Worm (Caenorhabditis elegans) whole organism, L1 larva: ENCODE results near the gene K10D11.2.

Experiments
- C34B4.2 ChIP-seq: sonication (generic microtip); optimal IDR thresholded peaks from 2 replicates; lab custom pipeline; 2017; ENCODE audit warnings: mild to moderate bottlenecking, missing genetic modification characterization, missing compliant biosample characterization
- Y116A8C.19 ChIP-seq: sonication (generic microtip); optimal IDR thresholded peaks from 2 replicates; lab custom pipeline; 2016; ENCODE audit warnings: missing compliant biosample characterization, missing genetic modification characterization, borderline replicate concordance
- aha-1 ChIP-seq: fragments of 150-350 bp; optimal IDR thresholded peaks from 2 replicates; lab custom pipeline; 2014; ENCODE audit warnings: missing biosample characterization, missing genetic modification characterization
- ama-1 ChIP-seq: fragments of 150-350 bp; optimal IDR thresholded peaks from 2 replicates; lab custom pipeline; 2014
- ceh-8 ChIP-seq: fragments of 200-800 bp; sonication (Bioruptor generic); optimal IDR thresholded peaks from 2 replicates; lab custom pipeline; 2018; ENCODE audit warnings: mild to moderate bottlenecking, missing genetic modification characterization, moderate library complexity, missing compliant biosample characterization
- ceh-82 ChIP-seq, 3 experiments: fragments of 150-350 bp in 1 of 3; sonication (generic microtip) in 2 of 3; optimal IDR thresholded peaks; 2 replicates each; lab custom pipeline; 2014 to 2017; ENCODE audit warnings: missing biosample characterization in 3 of 3, missing genetic modification characterization in 3 of 3
- efl-1 ChIP-seq, 4 experiments: fragments of 150-350 bp; optimal IDR thresholded peaks in 3 of 4; peaks in 1 of 4; 1 replicate in 1 of 4; 2 replicates in 3 of 4; lab custom pipeline; 2014; ENCODE audit warnings: missing biosample characterization in 2 of 4, missing genetic modification characterization in 2 of 4, missing genetic modification reagents in 2 of 4
- egl-27 ChIP-seq, 2 experiments: fragments of 150-350 bp in 1 of 2; sonication (generic microtip); optimal IDR thresholded peaks; 3 replicates each; lab custom pipeline; 2017 to 2018; ENCODE audit warnings: missing biosample characterization in 2 of 2, missing genetic modification characterization in 2 of 2, missing genetic modification reagents in 2 of 2
- elt-2 ChIP-seq: sonication (generic microtip); optimal IDR thresholded peaks from 2 replicates; lab custom pipeline; 2016; ENCODE audit warnings: missing genetic modification characterization, mild to moderate bottlenecking, inconsistent platforms, missing compliant biosample characterization, missing genetic modification reagents
- elt-3 ChIP-seq, 6 experiments: fragments of 150-350 bp in 1 of 6; sonication (generic microtip); optimal IDR thresholded peaks; 2 replicates each; lab custom pipeline; 2017 to 2018; ENCODE audit warnings: missing biosample characterization in 6 of 6, missing genetic modification characterization in 6 of 6, inconsistent platforms in 1 of 6
- fkh-10 ChIP-seq: sonication (generic microtip); optimal IDR thresholded peaks from 2 replicates; lab custom pipeline; 2017; ENCODE audit warnings: missing biosample characterization, missing genetic modification reagents, missing genetic modification characterization
- fkh-4 ChIP-seq: sonication (generic microtip); optimal IDR thresholded peaks from 2 replicates; lab custom pipeline; 2016; ENCODE audit warnings: missing compliant biosample characterization, missing genetic modification characterization, borderline replicate concordance
- fkh-8 ChIP-seq: sonication (generic microtip); optimal IDR thresholded peaks from 2 replicates; lab custom pipeline; 2016; ENCODE audit warnings: mild to moderate bottlenecking, missing genetic modification characterization, missing compliant biosample characterization
- fos-1 ChIP-seq: fragments of 150-350 bp; optimal IDR thresholded peaks from 2 replicates; lab custom pipeline; 2014; ENCODE audit warnings: missing biosample characterization, missing genetic modification characterization
- grh-1 ChIP-seq: fragments of 200-800 bp; sonication (Bioruptor generic); IDR thresholded peaks from 2 replicates; pipeline ENCODE4 v1.3.6; 2022; ENCODE audit warnings: missing genetic modification reagents, missing genetic modification characterization, missing compliant biosample characterization
- hlh-17 ChIP-seq: fragments of 200-800 bp; sonication (Bioruptor generic); optimal IDR thresholded peaks from 2 replicates; lab custom pipeline; 2018; ENCODE audit warnings: missing genetic modification characterization, mild to moderate bottlenecking, missing compliant biosample characterization, moderate library complexity, borderline replicate concordance
- isw-1 ChIP-seq: fragments of 200-800 bp; sonication (Bioruptor generic); IDR thresholded peaks from 2 replicates; pipeline ENCODE4 v1.3.6; 2022; ENCODE audit warnings: missing genetic modification characterization, missing compliant biosample characterization
- jun-1 ChIP-seq: fragments of 150-350 bp; optimal IDR thresholded peaks from 2 replicates; lab custom pipeline; 2014; ENCODE audit warnings: missing biosample characterization, missing genetic modification reagents, missing genetic modification characterization
- lin-35 ChIP-seq, 2 experiments: fragments of 150-350 bp; optimal IDR thresholded peaks; 2 replicates each; lab custom pipeline; 2014; ENCODE audit warnings: missing biosample characterization in 2 of 2, missing genetic modification characterization in 2 of 2, missing genetic modification reagents in 2 of 2
- lin-39 ChIP-seq: fragments of 150-350 bp; optimal IDR thresholded peaks from 2 replicates; lab custom pipeline; 2014; ENCODE audit warnings: missing biosample characterization, missing genetic modification reagents, missing genetic modification characterization
- lsy-2 ChIP-seq, 2 experiments: fragments of 150-350 bp; optimal IDR thresholded peaks; 2 replicates each; lab custom pipeline; 2014; ENCODE audit warnings: missing biosample characterization in 2 of 2, missing genetic modification characterization in 2 of 2
- mdl-1 ChIP-seq, 2 experiments: fragments of 150-350 bp; optimal IDR thresholded peaks; 2 replicates each; lab custom pipeline; 2014 to 2017; ENCODE audit warnings: missing biosample characterization in 2 of 2, missing genetic modification characterization in 2 of 2, inconsistent platforms in 1 of 2
- nhr-20 ChIP-seq: sonication (generic microtip); optimal IDR thresholded peaks from 2 replicates; lab custom pipeline; 2016; ENCODE audit warnings: mild to moderate bottlenecking, missing genetic modification characterization, missing compliant biosample characterization
- nhr-237 ChIP-seq: fragments of 150-350 bp; optimal IDR thresholded peaks from 2 replicates; lab custom pipeline; 2014; ENCODE audit warnings: missing biosample characterization, missing genetic modification characterization
- nhr-47 ChIP-seq: sonication (generic microtip); optimal IDR thresholded peaks from 2 replicates; lab custom pipeline; 2016; ENCODE audit warnings: mild to moderate bottlenecking, missing genetic modification characterization, moderate library complexity, missing compliant biosample characterization
- nhr-71 ChIP-seq: sonication (generic microtip); optimal IDR thresholded peaks from 2 replicates; lab custom pipeline; 2016; ENCODE audit warnings: mild to moderate bottlenecking, missing genetic modification characterization, moderate library complexity, missing compliant biosample characterization
- nhr-77 ChIP-seq: fragments of 150-350 bp; optimal IDR thresholded peaks from 2 replicates; lab custom pipeline; 2014; ENCODE audit warnings: missing biosample characterization, missing genetic modification characterization
- pag-3 ChIP-seq: sonication (generic microtip); optimal IDR thresholded peaks from 2 replicates; lab custom pipeline; 2017; ENCODE audit warnings: missing genetic modification characterization, mild to moderate bottlenecking, missing compliant biosample characterization, antibody characterized with exemption, borderline replicate concordance; ENCODE audit not compliant: insufficient read depth
- rnt-1 ChIP-seq: sonication (generic microtip); optimal IDR thresholded peaks from 2 replicates; lab custom pipeline; 2016; ENCODE audit warnings: mild to moderate bottlenecking, missing genetic modification characterization, moderate library complexity, missing compliant biosample characterization
- snu-23 ChIP-seq: sonication (generic microtip); optimal IDR thresholded peaks from 2 replicates; lab custom pipeline; 2016; ENCODE audit warnings: missing genetic modification characterization, missing compliant biosample characterization
- sptf-1 ChIP-seq: fragments of 150-350 bp; optimal IDR thresholded peaks from 2 replicates; lab custom pipeline; 2014; ENCODE audit warnings: missing biosample characterization, missing genetic modification characterization
- sup-37 ChIP-seq: fragments of 200-800 bp; sonication (Bioruptor generic); optimal IDR thresholded peaks from 2 replicates; lab custom pipeline; 2018; ENCODE audit warnings: mild to moderate bottlenecking, missing genetic modification characterization, missing compliant biosample characterization
- tbx-2 ChIP-seq: sonication (generic microtip); optimal IDR thresholded peaks from 2 replicates; lab custom pipeline; 2016; ENCODE audit warnings: missing genetic modification characterization, missing compliant biosample characterization
- unc-130 ChIP-seq: fragments of 150-350 bp; optimal IDR thresholded peaks from 2 replicates; lab custom pipeline; 2017; ENCODE audit warnings: missing biosample characterization, missing genetic modification characterization, inconsistent platforms
- unc-62 ChIP-seq: fragments of 150-350 bp; optimal IDR thresholded peaks from 2 replicates; lab custom pipeline; 2014; ENCODE audit warnings: missing biosample characterization, missing genetic modification reagents, missing genetic modification characterization
- zag-1 ChIP-seq: fragments of 150-350 bp; optimal IDR thresholded peaks from 2 replicates; lab custom pipeline; 2014; ENCODE audit warnings: missing biosample characterization, missing genetic modification characterization
- zip-4 ChIP-seq: fragments of 200-800 bp; sonication (Bioruptor generic); optimal IDR thresholded peaks from 2 replicates; lab custom pipeline; 2018; ENCODE audit warnings: mild to moderate bottlenecking, missing genetic modification characterization, moderate library complexity, missing compliant biosample characterization
- ztf-4 ChIP-seq: fragments of 150-350 bp; optimal IDR thresholded peaks from 2 replicates; lab custom pipeline; 2014; ENCODE audit warnings: missing biosample characterization, missing genetic modification characterization

Gene K10D11.2

ce11 chrIV:12946488-12946887 is 32.3 kb upstream of the K10D11.2 start, which contains the start of gene F55G11.1:
Gene F55G11.1 (minus strand): TSS chrIV:12946588.
- TF ChIP-seq efl-1 (optimal IDR thresholded peaks at IDR 0.05; lab: Kevin White, UChicago) = no peak
- no peak for TF ChIP-seq efl-1 (GFP tag; optimal IDR thresholded peaks at IDR 0.05 in 1 of 2; lab: Kevin White, UChicago)

ce11 chrIV:12948470-12948869 is 30.3 kb upstream of the K10D11.2 start, which contains the start of gene F55G11.10:
Gene F55G11.10 (plus strand): TSS chrIV:12948770.
- no peak for TF ChIP-seq snu-23

DNA sequence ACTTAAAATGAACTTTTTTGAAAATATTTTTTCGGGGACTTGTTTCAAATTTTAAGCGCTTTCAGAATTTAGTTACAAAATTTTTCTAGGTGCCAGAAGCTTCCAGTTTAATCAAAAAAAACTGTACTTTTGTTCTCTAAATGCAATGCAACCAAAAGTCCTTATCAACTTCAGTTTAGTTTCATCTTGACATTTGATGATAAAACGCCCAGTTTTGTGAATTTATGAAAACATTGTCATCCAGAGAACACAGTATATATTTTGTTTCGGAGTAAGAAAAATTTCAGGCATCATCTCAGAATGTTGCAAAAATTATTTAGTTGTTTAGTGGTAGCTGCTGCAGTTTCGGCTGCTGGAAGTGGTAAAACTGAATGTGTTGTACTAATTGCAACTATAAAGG is 21.1 kb upstream of the K10D11.2 start, which contains the start of gene F55G11.6:
TSS of gene F55G11.6 (plus strand) at position 301 of the 400 bp plus-strand sequence.
- TF ChIP-seq fkh-8 (tag; lab: Kevin White, UChicago) = no peak
- TF ChIP-seq pag-3 = no peak
- TF ChIP-seq mdl-1 (tag; optimal IDR thresholded peaks at IDR 0.05; lab: Kevin White, UChicago) = no peak
- no peak for TF ChIP-seq jun-1 (tag; lab: Kevin White, UChicago)
- TF ChIP-seq zip-4 (GFP tag; lab: Kevin White, UChicago) = no peak
- TF ChIP-seq Y116A8C.19 (tag; lab: Kevin White, UChicago) = no peak
- TF ChIP-seq ceh-82 (tag; optimal IDR thresholded peaks at IDR 0.05; lab: Kevin White, UChicago) = no peak
- TF ChIP-seq nhr-77 (tag; lab: Kevin White, UChicago) = no peak
- TF ChIP-seq unc-62 = no peak
- no peak for TF ChIP-seq fkh-4
- TF ChIP-seq tbx-2 (tag; lab: Kevin White, UChicago) = no peak
- TF ChIP-seq nhr-47 = no peak
- no peak for TF ChIP-seq efl-1 (optimal IDR thresholded peaks at IDR 0.05; lab: Kevin White, UChicago)
- TF ChIP-seq efl-1 (GFP tag; optimal IDR thresholded peaks at IDR 0.05 in 1 of 2; lab: Kevin White, UChicago) = no peak
- TF ChIP-seq fos-1 (tag; lab: Kevin White, UChicago) = no peak
- no peak for TF ChIP-seq ztf-4
- TF ChIP-seq, all 84 proteins: peak for 0

ce11 chrIV:12960136-12960535 is 18.6 kb upstream of the K10D11.2 start, which contains the start of gene F55G11.7:
Gene F55G11.7 (plus strand): TSS chrIV:12960436.
- TF ChIP-seq efl-1 (optimal IDR thresholded peaks at IDR 0.05; lab: Kevin White, UChicago) = no peak
- peak in 1 of 2 experiments; percentile 56 for TF ChIP-seq efl-1 (GFP tag; optimal IDR thresholded peaks at IDR 0.05 in 1 of 2; lab: Kevin White, UChicago)
- no peak for TF ChIP-seq fkh-10 (GFP tag; lab: Kevin White, UChicago)

ce11 chrIV:12962564-12962963 is 16.2 kb upstream of the K10D11.2 start, which contains the start of gene F55G11.8:
Gene F55G11.8 (plus strand): TSS chrIV:12962808.
- TF ChIP-seq isw-1 (GFP tag; lab: Robert Waterston, UW) (no peak), elt-2 (tag; lab: Kevin White, UChicago) (peak; percentile 65), fos-1 (tag; lab: Kevin White, UChicago) (no peak), aha-1 (tag; lab: Kevin White, UChicago) (no peak)

- TF ChIP-seq elt-2 (tag; lab: Kevin White, UChicago) (peak; percentile 74), efl-1 (optimal IDR thresholded peaks at IDR 0.05; lab: Kevin White, UChicago) (no peak), efl-1 (GFP tag; optimal IDR thresholded peaks at IDR 0.05 in 1 of 2; lab: Kevin White, UChicago) (peak in 1 of 2 experiments; percentile 15), nhr-237 (no peak), grh-1 (GFP tag; lab: Robert Waterston, UW) (no peak)
- TF ChIP-seq, all 84 proteins: peak for 2
These were observed 14.1 kb upstream of the K10D11.2 start for ce11 chrIV:12964648-12965047.

ce11 chrIV:12965074-12965473 is 13.7 kb upstream of the K10D11.2 start, which contains the start of gene dod-22:
Gene dod-22 (plus strand): TSS chrIV:12965374.
- no peak for TF ChIP-seq unc-130 (tag; lab: Kevin White, UChicago)
- no peak for TF ChIP-seq lin-35 (GFP tag; optimal IDR thresholded peaks at IDR 0.05; lab: Kevin White, UChicago)
- TF ChIP-seq elt-3 (tag; optimal IDR thresholded peaks at IDR 0.05; lab: Kevin White, UChicago) = no peak
- TF ChIP-seq hlh-17 (GFP tag; lab: Kevin White, UChicago) = no peak
- no peak for TF ChIP-seq rnt-1 (tag; lab: Kevin White, UChicago)
- no peak for TF ChIP-seq ceh-8 (GFP tag; lab: Kevin White, UChicago)
- no peak for TF ChIP-seq zag-1
- no peak for TF ChIP-seq nhr-71
- no peak for TF ChIP-seq nhr-20 (tag; lab: Kevin White, UChicago)
- TF ChIP-seq lin-39 (tag; lab: Kevin White, UChicago) = no peak
- TF ChIP-seq C34B4.2 = no peak
- no peak for TF ChIP-seq lsy-2 (tag; optimal IDR thresholded peaks at IDR 0.05; lab: Kevin White, UChicago)
- no peak for TF ChIP-seq aha-1 (tag; lab: Kevin White, UChicago)
- no peak for TF ChIP-seq sup-37
- TF ChIP-seq ama-1 (lab: Kevin White, UChicago) = no peak
- no peak for TF ChIP-seq egl-27 (tag; optimal IDR thresholded peaks at IDR 0.05; lab: Kevin White, UChicago)
- no peak for TF ChIP-seq sptf-1
